1 fruit fly cellular context compared by ENCODE assay signal in genomic region chr3R:21273427-21274038, dm6.
TF ChIP-seq lines count a peak whose summit lies in the region.

CG3308 (minus strand) TSS chr3R:21273817.

TF ChIP-seq in whole organism, embryonic, 481 proteins besides CTCF, POLR2A, EP300 and RAD21 (continued from another document and continues in another):
- TF ChIP-seq CG33213 (GFP tag; optimal IDR thresholded peaks at IDR 0.05; lab: Kevin White, UChicago) (peak; percentile 49), CG3163 (GFP tag; optimal IDR thresholded peaks at IDR 0.05; lab: Kevin White, UChicago) (no peak), CG6791 (GFP tag; IDR thresholded peaks at IDR 0.05; lab: Robert Waterston, UW; ENCODE audit: partially characterized antibody) (peak; percentile 82), CG11723 (GFP tag; optimal IDR thresholded peaks at IDR 0.05; lab: Kevin White, UChicago) (no peak), CG13424 (tag; optimal IDR thresholded peaks at IDR 0.05; lab: Kevin White, UChicago) (no peak), corto (GFP tag; optimal IDR thresholded peaks at IDR 0.05; lab: Kevin White, UChicago) (no peak), Spps (tag; optimal IDR thresholded peaks at IDR 0.05; lab: Kevin White, UChicago) (no peak), p53 (GFP tag; optimal IDR thresholded peaks at IDR 0.05; lab: Kevin White, UChicago) (no peak), cad (GFP tag; optimal IDR thresholded peaks at IDR 0.05; lab: Kevin White, UChicago) (no peak), Antp (GFP tag; optimal IDR thresholded peaks at IDR 0.05; lab: Kevin White, UChicago) (no peak), trh (GFP tag; optimal IDR thresholded peaks at IDR 0.05; lab: Kevin White, UChicago) (no peak), crol (GFP tag; IDR thresholded peaks at IDR 0.05; lab: Robert Waterston, UW) (no peak), Dip3 (GFP tag; optimal IDR thresholded peaks at IDR 0.05; lab: Kevin White, UChicago) (no peak), sc (optimal IDR thresholded peaks at IDR 0.05; lab: Kevin White, UChicago) (no peak), sc (GFP tag; optimal IDR thresholded peaks at IDR 0.05; lab: Kevin White, UChicago) (no peak), toy (GFP tag; IDR thresholded peaks at IDR 0.05; lab: Robert Waterston, UW) (no peak), CG6654 (GFP tag; optimal IDR thresholded peaks at IDR 0.05; lab: Kevin White, UChicago) (no peak), CG8290 (GFP tag; optimal IDR thresholded peaks at IDR 0.05; lab: Kevin White, UChicago) (no peak), CG8290 (tag; optimal IDR thresholded peaks at IDR 0.05; lab: Kevin White, UChicago) (peak in 1 of 2 experiments; percentile 71), odd (GFP tag; optimal IDR thresholded peaks at IDR 0.05; lab: Kevin White, UChicago) (no peak), gsb-n (tag; optimal IDR thresholded peaks at IDR 0.05; lab: Kevin White, UChicago) (no peak), CG9817 (tag; optimal IDR thresholded peaks at IDR 0.05; lab: Kevin White, UChicago) (peak; percentile 26), pho (GFP tag; optimal IDR thresholded peaks at IDR 0.05; lab: Kevin White, UChicago) (no peak), CG4282 (GFP tag; optimal IDR thresholded peaks at IDR 0.05; lab: Kevin White, UChicago) (no peak), CG10274 (GFP tag; optimal IDR thresholded peaks at IDR 0.05; lab: Kevin White, UChicago) (no peak), NFAT (GFP tag; IDR thresholded peaks at IDR 0.05; lab: Robert Waterston, UW) (peak; percentile 67; the same call in 1 of the 2 replicates), cwo (GFP tag; optimal IDR thresholded peaks at IDR 0.05; lab: Kevin White, UChicago) (no peak), Fer1 (GFP tag; optimal IDR thresholded peaks at IDR 0.05; lab: Kevin White, UChicago) (peak; percentile 56), sens (GFP tag; lab: Kevin White, UChicago) (peak; percentile 69), CG18011 (GFP tag; optimal IDR thresholded peaks at IDR 0.05; lab: Kevin White, UChicago) (peak; percentile 7), Doc3 (GFP tag; IDR thresholded peaks at IDR 0.05; lab: Robert Waterston, UW; ENCODE audit: partially characterized antibody) (peak; percentile 66; the same call in 2 of the 3 replicates), NC2α (GFP tag; optimal IDR thresholded peaks at IDR 0.05; lab: Kevin White, UChicago) (no peak), Aef1 (GFP tag; IDR thresholded peaks at IDR 0.05; lab: Robert Waterston, UW) (no peak), H15 (GFP tag; IDR thresholded peaks at IDR 0.05; lab: Robert Waterston, UW) (0 out of 3 replicates have a peak, but pooled peaks have one; percentile 9), CG4707 (GFP tag; optimal IDR thresholded peaks at IDR 0.05; lab: Kevin White, UChicago) (no peak), CG10565 (GFP tag; optimal IDR thresholded peaks at IDR 0.05; lab: Kevin White, UChicago) (no peak), nerfin-2 (GFP tag; IDR thresholded peaks at IDR 0.05; lab: Robert Waterston, UW; ENCODE audit: partially characterized antibody) (peak; percentile 74), CG1529 (GFP tag; optimal IDR thresholded peaks at IDR 0.05; lab: Kevin White, UChicago) (no peak), dpn (GFP tag; optimal IDR thresholded peaks at IDR 0.05; lab: Kevin White, UChicago) (peak; percentile 40 to 51), Sin3A (optimal IDR thresholded peaks at IDR 0.05; lab: Kevin White, UChicago) (peak; percentile 33), lmd (GFP tag; IDR thresholded peaks at IDR 0.05; lab: Robert Waterston, UW) (no peak; the same call in 1 of the 2 replicates), pzg (GFP tag; optimal IDR thresholded peaks at IDR 0.05; lab: Kevin White, UChicago) (peak; percentile 90), h (optimal IDR thresholded peaks at IDR 0.05; lab: Kevin White, UChicago) (no peak), jigr1 (GFP tag; IDR thresholded peaks at IDR 0.05; lab: Robert Waterston, UW) (no peak), CG7786 (GFP tag; optimal IDR thresholded peaks at IDR 0.05; lab: Kevin White, UChicago) (peak; percentile 2), maf-S (GFP tag; optimal IDR thresholded peaks at IDR 0.05; lab: Kevin White, UChicago) (peak; percentile 19), Six4 (GFP tag; optimal IDR thresholded peaks at IDR 0.05; lab: Kevin White, UChicago) (no peak), CG9215 (GFP tag; IDR thresholded peaks at IDR 0.05; lab: Robert Waterston, UW) (no peak), Sox100B (GFP tag; optimal IDR thresholded peaks at IDR 0.05; lab: Kevin White, UChicago) (no peak), CG6175 (GFP tag; IDR thresholded peaks at IDR 0.05; lab: Robert Waterston, UW) (no peak), CG1602 (GFP tag; optimal IDR thresholded peaks at IDR 0.05; lab: Kevin White, UChicago) (peak; percentile 25), Atf-2 (GFP tag; optimal IDR thresholded peaks at IDR 0.05; lab: Kevin White, UChicago) (no peak), ERR (GFP tag; optimal IDR thresholded peaks at IDR 0.05; lab: Kevin White, UChicago) (no peak), Ravus (GFP tag; IDR thresholded peaks at IDR 0.05; lab: Robert Waterston, UW) (no peak), ham (GFP tag; IDR thresholded peaks at IDR 0.05; lab: Robert Waterston, UW) (no peak), Sox102F (GFP tag; optimal IDR thresholded peaks at IDR 0.05; lab: Kevin White, UChicago) (no peak), CG10979 (tag; optimal IDR thresholded peaks at IDR 0.05; lab: Kevin White, UChicago) (peak; percentile 45), PHDP (tag; optimal IDR thresholded peaks at IDR 0.05; lab: Kevin White, UChicago) (no peak), stwl (tag; optimal IDR thresholded peaks at IDR 0.05; lab: Kevin White, UChicago) (peak; percentile 88), Gug (GFP tag; IDR thresholded peaks at IDR 0.05; lab: Robert Waterston, UW) (peak; percentile 40; the same call in 1 of the 4 replicates), pnt (GFP tag; optimal IDR thresholded peaks at IDR 0.05; lab: Kevin White, UChicago) (no peak), CG5245 (GFP tag; optimal IDR thresholded peaks at IDR 0.05; lab: Kevin White, UChicago) (peak; percentile 47), Stat92E (GFP tag; optimal IDR thresholded peaks at IDR 0.05; lab: Kevin White, UChicago) (no peak), CG14441 (GFP tag; IDR thresholded peaks at IDR 0.05; lab: Robert Waterston, UW) (no peak), Dek (tag; optimal IDR thresholded peaks at IDR 0.05; lab: Kevin White, UChicago) (peak; percentile 14), CG16779 (GFP tag; IDR thresholded peaks at IDR 0.05; lab: Robert Waterston, UW) (peak; percentile 54; the same call in 1 of the 2 replicates), CG10654 (GFP tag; optimal IDR thresholded peaks at IDR 0.05; lab: Kevin White, UChicago) (peak; percentile 39), B-H2 (GFP tag; optimal IDR thresholded peaks at IDR 0.05; lab: Kevin White, UChicago) (peak; percentile 61), cg (GFP tag; optimal IDR thresholded peaks at IDR 0.05; lab: Kevin White, UChicago) (peak; percentile 57), CG7372 (GFP tag; IDR thresholded peaks at IDR 0.05; lab: Robert Waterston, UW) (no peak), croc (GFP tag; conservative IDR thresholded peaks at IDR 0.05; lab: Robert Waterston, UW) (no peak), Hmx (GFP tag; optimal IDR thresholded peaks at IDR 0.05; lab: Kevin White, UChicago) (no peak), CG13775 (GFP tag; optimal IDR thresholded peaks at IDR 0.05; lab: Kevin White, UChicago) (peak; percentile 2), CG6689 (GFP tag; IDR thresholded peaks at IDR 0.05; lab: Robert Waterston, UW) (no peak), tio (GFP tag; optimal IDR thresholded peaks at IDR 0.05; lab: Kevin White, UChicago) (no peak), CG7745 (tag; optimal IDR thresholded peaks at IDR 0.05; lab: Kevin White, UChicago) (no peak), Ets65A (GFP tag; lab: Kevin White, UChicago) (no peak), C15 (GFP tag; IDR thresholded peaks at IDR 0.05; lab: Robert Waterston, UW) (no peak), Hr39 (optimal IDR thresholded peaks at IDR 0.05; lab: Kevin White, UChicago) (no peak), row (GFP tag; IDR thresholded peaks at IDR 0.05; lab: Robert Waterston, UW) (peak; percentile 20; the same call in 1 of the 3 replicates), CG18262 (tag; optimal IDR thresholded peaks at IDR 0.05; lab: Kevin White, UChicago) (no peak), kay (GFP tag; optimal IDR thresholded peaks at IDR 0.05; lab: Kevin White, UChicago) (peak; percentile 36), CG10366 (GFP tag; IDR thresholded peaks at IDR 0.05; lab: Robert Waterston, UW) (no peak), Ssrp (tag; optimal IDR thresholded peaks at IDR 0.05; lab: Kevin White, UChicago) (no peak), hkb (optimal IDR thresholded peaks at IDR 0.05; lab: Kevin White, UChicago) (no peak), hkb (GFP tag; IDR thresholded peaks at IDR 0.05; lab: Robert Waterston, UW) (peak; percentile 27; the same call in 1 of the 2 replicates), crp (GFP tag; optimal IDR thresholded peaks at IDR 0.05; lab: Kevin White, UChicago) (peak in 1 of 2 experiments; percentile 31), CG30403 (GFP tag; optimal IDR thresholded peaks at IDR 0.05; lab: Kevin White, UChicago) (peak; percentile 49), hth (optimal IDR thresholded peaks at IDR 0.05; lab: Kevin White, UChicago) (no peak), CkIIα-i1 (GFP tag; IDR thresholded peaks at IDR 0.05; lab: Robert Waterston, UW) (no peak), Dad (GFP tag; optimal IDR thresholded peaks at IDR 0.05; lab: Kevin White, UChicago) (peak; percentile 45), Hand (GFP tag; optimal IDR thresholded peaks at IDR 0.05; lab: Kevin White, UChicago) (no peak), jing (GFP tag; optimal IDR thresholded peaks at IDR 0.05; lab: Kevin White, UChicago) (no peak), ranshi (GFP tag; IDR thresholded peaks at IDR 0.05; lab: Robert Waterston, UW) (no peak), CG5953 (GFP tag; IDR thresholded peaks at IDR 0.05; lab: Robert Waterston, UW) (no peak), salm (tag; optimal IDR thresholded peaks at IDR 0.05; lab: Kevin White, UChicago) (no peak), CG17186 (GFP tag; optimal IDR thresholded peaks at IDR 0.05; lab: Kevin White, UChicago) (peak; percentile 66), CG12769 (tag; optimal IDR thresholded peaks at IDR 0.05; lab: Kevin White, UChicago) (peak; percentile 15), CG15011 (GFP tag; optimal IDR thresholded peaks at IDR 0.05; lab: Kevin White, UChicago) (no peak), wek (GFP tag; optimal IDR thresholded peaks at IDR 0.05; lab: Kevin White, UChicago) (no peak), tx (GFP tag; optimal IDR thresholded peaks at IDR 0.05; lab: Kevin White, UChicago) (no peak), so (GFP tag; IDR thresholded peaks at IDR 0.05; lab: Robert Waterston, UW) (no peak), Ptx1 (GFP tag; IDR thresholded peaks at IDR 0.05; lab: Robert Waterston, UW) (no peak), CG18619 (GFP tag; optimal IDR thresholded peaks at IDR 0.05; lab: Kevin White, UChicago) (no peak), gce (GFP tag; IDR thresholded peaks at IDR 0.05; lab: Robert Waterston, UW) (no peak), Gsc (GFP tag; IDR thresholded peaks at IDR 0.05; lab: Robert Waterston, UW) (no peak), CG11093 (GFP tag; IDR thresholded peaks at IDR 0.05; lab: Robert Waterston, UW) (no peak), CG32772 (GFP tag; IDR thresholded peaks at IDR 0.05; lab: Robert Waterston, UW) (no peak), phol (tag; optimal IDR thresholded peaks at IDR 0.05; lab: Kevin White, UChicago) (peak; percentile 45), grn (GFP tag; optimal IDR thresholded peaks at IDR 0.05; lab: Kevin White, UChicago) (no peak), Hsf (GFP tag; optimal IDR thresholded peaks at IDR 0.05; lab: Kevin White, UChicago) (peak; percentile 9), CG15696 (tag; optimal IDR thresholded peaks at IDR 0.05; lab: Kevin White, UChicago) (no peak), seq (GFP tag; IDR thresholded peaks at IDR 0.05; lab: Robert Waterston, UW) (no peak), pan (optimal IDR thresholded peaks at IDR 0.05; lab: Kevin White, UChicago) (no peak), pan (GFP tag; optimal IDR thresholded peaks at IDR 0.05 in 1 of 2, IDR thresholded peaks at IDR 0.05 in 1 of 2) (no peak), Deaf1 (tag; optimal IDR thresholded peaks at IDR 0.05; lab: Kevin White, UChicago) (peak; percentile 47), sim (GFP tag; IDR thresholded peaks at IDR 0.05; lab: Robert Waterston, UW) (no peak), usp (GFP tag; optimal IDR thresholded peaks at IDR 0.05; lab: Kevin White, UChicago) (no peak), CG2129 (GFP tag; IDR thresholded peaks at IDR 0.05; lab: Robert Waterston, UW; ENCODE audit: partially characterized antibody) (peak; percentile 65), bcd (GFP tag; optimal IDR thresholded peaks at IDR 0.05; lab: Kevin White, UChicago) (peak; percentile 31), Rfx (GFP tag; IDR thresholded peaks at IDR 0.05; lab: Robert Waterston, UW) (peak; percentile 78), ara (GFP tag; IDR thresholded peaks at IDR 0.05; lab: Robert Waterston, UW) (no peak), Mes4 (GFP tag; optimal IDR thresholded peaks at IDR 0.05; lab: Kevin White, UChicago) (no peak), ftz-f1 (GFP tag; optimal IDR thresholded peaks at IDR 0.05; lab: Kevin White, UChicago) (no peak), fd96Cb (tag; optimal IDR thresholded peaks at IDR 0.05; lab: Kevin White, UChicago) (no peak), stc (GFP tag; IDR thresholded peaks at IDR 0.05; lab: Robert Waterston, UW) (no peak), schlank (tag; optimal IDR thresholded peaks at IDR 0.05; lab: Kevin White, UChicago) (no peak), Opbp (GFP tag; IDR thresholded peaks at IDR 0.05; lab: Robert Waterston, UW; ENCODE audit: partially characterized antibody) (peak; percentile 89), NC2β (GFP tag; optimal IDR thresholded peaks at IDR 0.05; lab: Kevin White, UChicago) (no peak), aop (GFP tag; IDR thresholded peaks at IDR 0.05; lab: Robert Waterston, UW) (no peak), CG17568 (GFP tag; optimal IDR thresholded peaks at IDR 0.05; lab: Kevin White, UChicago) (no peak), CG13123 (GFP tag; optimal IDR thresholded peaks at IDR 0.05; lab: Kevin White, UChicago) (no peak), tin (GFP tag; optimal IDR thresholded peaks at IDR 0.05; lab: Kevin White, UChicago) (peak; percentile 32), CG16813 (GFP tag; IDR thresholded peaks at IDR 0.05; lab: Robert Waterston, UW; ENCODE audit: partially characterized antibody) (peak; percentile 84), pita (GFP tag; optimal IDR thresholded peaks at IDR 0.05; lab: Kevin White, UChicago) (no peak), dmrt99B (tag; optimal IDR thresholded peaks at IDR 0.05; lab: Kevin White, UChicago) (no peak), zf30C (GFP tag; optimal IDR thresholded peaks at IDR 0.05; lab: Kevin White, UChicago) (no peak), Dip2 (GFP tag; IDR thresholded peaks at IDR 0.05; lab: Robert Waterston, UW) (no peak)
